Worm (Caenorhabditis elegans) whole organism, L4 larva: ENCODE data around the gene F41C3.8.

Experiments
- F26F4.8 ChIP-seq: fragments of 200-800 bp; sonication (Bioruptor generic); conservative IDR thresholded peaks from 2 replicates; pipeline ENCODE4 v1.3.6; 2022; ENCODE audit warnings: missing genetic modification characterization, missing compliant biosample characterization
- F44E2.7 ChIP-seq: fragments of 200-800 bp; sonication (Bioruptor generic); IDR thresholded peaks from 2 replicates; pipeline ENCODE4 v2.1.2; 2022; ENCODE audit warnings: missing genetic modification characterization, missing compliant biosample characterization
- ZK546.5 ChIP-seq, 2 experiments: sonication (generic microtip); optimal IDR thresholded peaks; 2 replicates each; lab custom pipeline; 2017; ENCODE audit warnings: missing biosample characterization in 2 of 2, missing genetic modification characterization in 2 of 2
- dmd-6 ChIP-seq: fragments of 200-800 bp; sonication (Bioruptor generic); IDR thresholded peaks from 2 replicates; pipeline ENCODE4 v1.3.6; 2022; ENCODE audit warnings: missing genetic modification reagents, missing genetic modification characterization, missing compliant biosample characterization
- dpl-1 ChIP-seq: fragments of 150-350 bp; optimal IDR thresholded peaks from 2 replicates; lab custom pipeline; 2014; ENCODE audit warnings: missing biosample characterization, missing genetic modification reagents, missing genetic modification characterization
- lin-13 ChIP-seq: fragments of 150-350 bp; optimal IDR thresholded peaks from 2 replicates; lab custom pipeline; 2014; ENCODE audit warnings: missing biosample characterization, missing genetic modification reagents, missing genetic modification characterization
- lsy-2 ChIP-seq, 2 experiments: fragments of 150-350 bp in 1 of 2; sonication (generic microtip) in 1 of 2; optimal IDR thresholded peaks; 2 replicates each; lab custom pipeline; 2014 to 2017; ENCODE audit warnings: missing biosample characterization in 2 of 2, missing genetic modification characterization in 2 of 2
- mdl-1 ChIP-seq, 2 experiments: fragments of 150-350 bp in 1 of 2; sonication (generic microtip) in 1 of 2; optimal IDR thresholded peaks; 2 replicates each; lab custom pipeline; 2014 to 2017; ENCODE audit warnings: missing biosample characterization in 2 of 2, missing genetic modification characterization in 2 of 2
- nhr-76 ChIP-seq: fragments of 150-350 bp; optimal IDR thresholded peaks from 2 replicates; lab custom pipeline; 2014; ENCODE audit warnings: missing biosample characterization, missing genetic modification characterization
- skn-1 ChIP-seq: fragments of 150-350 bp; optimal IDR thresholded peaks from 2 replicates; lab custom pipeline; 2014; ENCODE audit warnings: missing biosample characterization, missing genetic modification characterization
- unc-130 ChIP-seq: sonication (generic microtip); optimal IDR thresholded peaks from 2 replicates; lab custom pipeline; 2016; ENCODE audit warnings: missing genetic modification reagents, missing genetic modification characterization, missing compliant biosample characterization
- unc-39 ChIP-seq: sonication (generic microtip); optimal IDR thresholded peaks from 2 replicates; lab custom pipeline; 2017; ENCODE audit warnings: missing biosample characterization, missing genetic modification characterization
- unc-62 ChIP-seq, 3 experiments: fragments of 150-350 bp in 1 of 3; sonication (generic microtip); optimal IDR thresholded peaks in 2 of 3; peaks in 1 of 3; 1 replicate in 1 of 3; 2 replicates in 2 of 3; lab custom pipeline; 2014 to 2017; ENCODE audit warnings: missing biosample characterization in 3 of 3, missing genetic modification characterization in 3 of 3, missing genetic modification reagents in 3 of 3, missing genotype in 1 of 3

DNA sequence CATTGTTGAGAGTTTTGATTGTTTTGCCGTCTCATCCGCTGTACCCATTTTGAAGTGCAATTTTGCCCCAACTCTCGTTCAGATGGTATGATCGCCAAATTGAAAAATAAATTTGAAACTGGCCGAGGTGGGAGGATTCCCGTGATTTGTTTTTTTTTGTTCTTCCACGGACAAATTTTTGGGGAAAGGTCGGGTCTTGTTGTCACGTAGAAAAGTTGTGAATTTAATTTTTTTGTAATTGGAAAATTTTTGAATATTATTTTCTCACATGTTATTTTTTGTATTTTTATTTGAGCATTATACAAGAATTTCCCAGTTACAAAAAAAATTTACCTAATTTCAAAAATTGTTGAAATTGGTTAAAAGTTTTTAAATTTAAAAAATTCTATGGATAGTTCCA is 44.2 kb upstream of the F41C3.8 start, which contains the start of gene T05A7.6:
- no peak for TF ChIP-seq mdl-1 (tag; optimal IDR thresholded peaks at IDR 0.05; lab: Kevin White, UChicago)
- TF ChIP-seq dmd-6 (GFP tag; lab: Robert Waterston, UW): no peak
- TF ChIP-seq skn-1 (tag; lab: Kevin White, UChicago): no peak
- TF ChIP-seq unc-130 (GFP tag; lab: Kevin White, UChicago): no peak
- TF ChIP-seq F44E2.7 (GFP tag; lab: Robert Waterston, UW): no peak
- no peak for TF ChIP-seq lin-13 (GFP tag; lab: Kevin White, UChicago)
- TF ChIP-seq dpl-1 (GFP tag; lab: Kevin White, UChicago): no peak
- no peak for TF ChIP-seq ZK546.5 (tag; optimal IDR thresholded peaks at IDR 0.05; lab: Kevin White, UChicago)
- no peak for TF ChIP-seq lsy-2 (tag; optimal IDR thresholded peaks at IDR 0.05; lab: Kevin White, UChicago)
- no peak for TF ChIP-seq nhr-76 (tag; lab: Kevin White, UChicago)
- TF ChIP-seq unc-39: no peak
- TF ChIP-seq F26F4.8: no peak
- no peak for TF ChIP-seq unc-62 (GFP tag; optimal IDR thresholded peaks at IDR 0.05 in 1 of 2; lab: Kevin White, UChicago)
- TF ChIP-seq unc-62 (tag; optimal IDR thresholded peaks at IDR 0.05; lab: Kevin White, UChicago): no peak
